Worm (Caenorhabditis elegans) whole organism, young adult: ENCODE data around the gene F19H8.2.

Source experiments
- B0019.2 ChIP-seq: fragments of 200-800 bp; sonication (Bioruptor generic); conservative IDR thresholded peaks from 2 replicates; pipeline ENCODE4 v1.3.6; 2022; ENCODE audit warnings: missing genetic modification reagents, missing genetic modification characterization, missing compliant biosample characterization
- B0035.1 ChIP-seq: sonication (generic microtip); optimal IDR thresholded peaks from 2 replicates; lab custom pipeline; 2016; ENCODE audit warnings: missing genetic modification characterization, mild to moderate bottlenecking, missing compliant biosample characterization, missing genotype, missing genetic modification reagents
- F22D6.2 ChIP-seq: sonication (generic microtip); optimal IDR thresholded peaks from 2 replicates; lab custom pipeline; 2016; ENCODE audit warnings: mild to moderate bottlenecking, missing genetic modification characterization, missing compliant biosample characterization
- F33H1.4 ChIP-seq: fragments of 200-800 bp; sonication (Bioruptor generic); IDR thresholded peaks from 2 replicates; pipeline ENCODE4 v1.3.6; 2022; ENCODE audit warnings: missing genetic modification reagents, missing genetic modification characterization, missing compliant biosample characterization
- F37B4.10 ChIP-seq: fragments of 200-800 bp; sonication (Bioruptor generic); IDR thresholded peaks from 2 replicates; pipeline ENCODE4 v1.3.6; 2022; ENCODE audit warnings: missing genetic modification characterization, missing compliant biosample characterization
- F57C9.4 ChIP-seq: sonication (generic microtip); optimal IDR thresholded peaks from 2 replicates; lab custom pipeline; 2017; ENCODE audit warnings: mild to moderate bottlenecking, missing genetic modification characterization, missing compliant biosample characterization
- K12H6.12 ChIP-seq: fragments of 200-800 bp; sonication (Bioruptor generic); optimal IDR thresholded peaks from 2 replicates; lab custom pipeline; 2018; ENCODE audit warnings: mild to moderate bottlenecking, missing genetic modification characterization, missing compliant biosample characterization
- T07F8.4 ChIP-seq: sonication (generic microtip); optimal IDR thresholded peaks from 2 replicates; lab custom pipeline; 2016; ENCODE audit warnings: mild to moderate bottlenecking, missing genetic modification characterization, moderate library complexity, missing compliant biosample characterization
- Y53F4B.3 ChIP-seq: fragments of 200-800 bp; sonication (Bioruptor generic); IDR thresholded peaks from 2 replicates; pipeline ENCODE4 v1.3.6; 2022; ENCODE audit warnings: missing genetic modification reagents, missing genetic modification characterization, missing compliant biosample characterization
- Y53G8AR.9 ChIP-seq: fragments of 200-800 bp; sonication (Bioruptor generic); conservative IDR thresholded peaks from 2 replicates; pipeline ENCODE4 v1.3.6; 2022; ENCODE audit warnings: missing genetic modification reagents, missing genetic modification characterization, missing compliant biosample characterization
- Y79H2A.3 ChIP-seq: fragments of 200-800 bp; sonication (Bioruptor generic); conservative IDR thresholded peaks from 2 replicates; pipeline ENCODE4 v1.3.6; 2022; ENCODE audit warnings: missing genetic modification reagents, missing genetic modification characterization, missing compliant biosample characterization
- Y95B8A.8 ChIP-seq: fragments of 200-800 bp; sonication (Bioruptor generic); IDR thresholded peaks from 2 replicates; pipeline ENCODE4 v1.3.6; 2022; ENCODE audit warnings: missing genetic modification reagents, missing genetic modification characterization, missing compliant biosample characterization
- akir-1 ChIP-seq: fragments of 200-800 bp; sonication (Bioruptor generic); optimal IDR thresholded peaks from 2 replicates; lab custom pipeline; 2018; ENCODE audit warnings: mild to moderate bottlenecking, missing genetic modification characterization, moderate library complexity, missing compliant biosample characterization
- aptf-2 ChIP-seq: fragments of 200-800 bp; sonication (Bioruptor generic); conservative IDR thresholded peaks from 2 replicates; pipeline ENCODE4 v1.3.6; 2022; ENCODE audit warnings: missing genetic modification reagents, missing genetic modification characterization, missing compliant biosample characterization
- attf-5 ChIP-seq: fragments of 200-800 bp; sonication (Bioruptor generic); optimal IDR thresholded peaks from 2 replicates; lab custom pipeline; 2018; ENCODE audit warnings: mild to moderate bottlenecking, missing genetic modification characterization, missing compliant biosample characterization
- attf-6 ChIP-seq: fragments of 200-800 bp; sonication (Bioruptor generic); IDR thresholded peaks from 2 replicates; pipeline ENCODE4 v1.3.6; 2022; ENCODE audit warnings: missing genetic modification reagents, missing genetic modification characterization, missing compliant biosample characterization
- bed-1 ChIP-seq: fragments of 200-800 bp; sonication (Bioruptor generic); IDR thresholded peaks from 2 replicates; pipeline ENCODE4 v1.3.6; 2022; ENCODE audit warnings: missing genetic modification reagents, missing genetic modification characterization, missing compliant biosample characterization
- bed-2 ChIP-seq: fragments of 200-800 bp; sonication (Bioruptor generic); IDR thresholded peaks from 2 replicates; pipeline ENCODE4 v1.3.6; 2022; ENCODE audit warnings: missing genetic modification reagents, missing genetic modification characterization, missing compliant biosample characterization
- ceh-27 ChIP-seq: fragments of 200-800 bp; sonication (Bioruptor generic); optimal IDR thresholded peaks from 2 replicates; lab custom pipeline; 2018; ENCODE audit warnings: mild to moderate bottlenecking, missing genetic modification characterization, moderate library complexity, missing compliant biosample characterization
- ets-4 ChIP-seq: fragments of 200-800 bp; sonication (Bioruptor generic); optimal IDR thresholded peaks from 2 replicates; lab custom pipeline; 2018; ENCODE audit warnings: mild to moderate bottlenecking, missing genetic modification characterization, missing compliant biosample characterization
- gei-17 ChIP-seq: fragments of 200-800 bp; sonication (Bioruptor generic); optimal IDR thresholded peaks from 2 replicates; lab custom pipeline; 2018; ENCODE audit warnings: mild to moderate bottlenecking, missing genetic modification characterization, missing compliant biosample characterization
- hmg-20 ChIP-seq: fragments of 200-800 bp; sonication (Bioruptor generic); IDR thresholded peaks from 2 replicates; pipeline ENCODE4 v1.3.6; 2022; ENCODE audit warnings: missing genetic modification reagents, missing genetic modification characterization, missing compliant biosample characterization
- hrde-1 ChIP-seq: sonication (generic microtip); optimal IDR thresholded peaks from 2 replicates; lab custom pipeline; 2016; ENCODE audit warnings: missing genetic modification characterization, mild to moderate bottlenecking, missing compliant biosample characterization, moderate library complexity, missing genotype, missing genetic modification reagents, borderline replicate concordance
- lin-35 ChIP-seq, 3 experiments: fragments of 150-350 bp in 2 of 3; sonication (generic microtip) in 1 of 3; optimal IDR thresholded peaks; 2 replicates each; lab custom pipeline; 2014 to 2018; ENCODE audit warnings: missing biosample characterization in 3 of 3, missing genetic modification characterization in 3 of 3, missing genetic modification reagents in 3 of 3
- madf-10 ChIP-seq: sonication (generic microtip); optimal IDR thresholded peaks from 2 replicates; lab custom pipeline; 2016; ENCODE audit warnings: mild to moderate bottlenecking, missing genetic modification characterization, missing compliant biosample characterization
- madf-3 ChIP-seq: fragments of 200-800 bp; sonication (Bioruptor generic); IDR thresholded peaks from 2 replicates; pipeline ENCODE4 v1.3.6; 2022; ENCODE audit warnings: missing genetic modification reagents, missing genetic modification characterization, missing compliant biosample characterization
- madf-8 ChIP-seq: fragments of 200-800 bp; sonication (Bioruptor generic); conservative IDR thresholded peaks from 2 replicates; pipeline ENCODE4 v1.3.6; 2022; ENCODE audit warnings: missing genetic modification reagents, missing genetic modification characterization, missing compliant biosample characterization
- nfya-1 ChIP-seq: sonication (generic microtip); optimal IDR thresholded peaks from 2 replicates; lab custom pipeline; 2017; ENCODE audit warnings: antibody characterized with exemption, missing compliant biosample characterization, missing genetic modification characterization, borderline replicate concordance; ENCODE audit not compliant: insufficient read depth
- nfyb-1 ChIP-seq: fragments of 200-800 bp; sonication (Bioruptor generic); IDR thresholded peaks from 2 replicates; pipeline ENCODE4 v1.3.6; 2022; ENCODE audit warnings: missing genetic modification reagents, missing genetic modification characterization, missing compliant biosample characterization
- nhr-179 ChIP-seq: sonication (generic microtip); optimal IDR thresholded peaks from 2 replicates; lab custom pipeline; 2016; ENCODE audit warnings: mild to moderate bottlenecking, missing genetic modification characterization, missing compliant biosample characterization
- nhr-90 ChIP-seq: sonication (generic microtip); optimal IDR thresholded peaks from 2 replicates; lab custom pipeline; 2016; ENCODE audit warnings: missing genotype, mild to moderate bottlenecking, missing genetic modification characterization, missing compliant biosample characterization
- rcor-1 ChIP-seq: fragments of 200-800 bp; sonication (Bioruptor generic); IDR thresholded peaks from 2 replicates; pipeline ENCODE4 v1.3.6; 2022; ENCODE audit warnings: missing genetic modification reagents, missing genetic modification characterization, missing compliant biosample characterization
- rpc-1 ChIP-seq, 2 experiments: fragments of 150-350 bp in 1 of 2; sonication (generic microtip) in 1 of 2; optimal IDR thresholded peaks; 2 replicates each; lab custom pipeline; 2014 to 2018; ENCODE audit warnings: missing biosample characterization in 1 of 2, missing genetic modification characterization in 1 of 2, missing genetic modification reagents in 1 of 2, missing genotype in 1 of 2
- snpc-1.1 ChIP-seq: sonication (generic microtip); optimal IDR thresholded peaks from 2 replicates; lab custom pipeline; 2017; ENCODE audit warnings: missing genetic modification characterization, mild to moderate bottlenecking, missing compliant biosample characterization, antibody characterized with exemption, moderate library complexity, missing genotype, missing genetic modification reagents; ENCODE audit not compliant: insufficient read depth
- sptf-2 ChIP-seq: fragments of 200-800 bp; sonication (Bioruptor generic); optimal IDR thresholded peaks from 2 replicates; lab custom pipeline; 2018; ENCODE audit warnings: mild to moderate bottlenecking, missing genetic modification characterization, missing compliant biosample characterization
- tbx-9 ChIP-seq: sonication (generic microtip); optimal IDR thresholded peaks from 2 replicates; lab custom pipeline; 2016; ENCODE audit warnings: borderline replicate concordance, missing genetic modification characterization, inconsistent platforms, missing compliant biosample characterization
- tlf-1 ChIP-seq: fragments of 200-800 bp; sonication (Bioruptor generic); optimal IDR thresholded peaks from 2 replicates; lab custom pipeline; 2018; ENCODE audit warnings: mild to moderate bottlenecking, missing genetic modification characterization, missing compliant biosample characterization
- unc-130 ChIP-seq: sonication (generic microtip); optimal IDR thresholded peaks from 2 replicates; lab custom pipeline; 2016; ENCODE audit warnings: missing genetic modification reagents, missing genetic modification characterization, missing compliant biosample characterization
- xnd-1 ChIP-seq: sonication (generic microtip); optimal IDR thresholded peaks from 2 replicates; lab custom pipeline; 2016; ENCODE audit warnings: missing genotype, missing genetic modification reagents, missing genetic modification characterization, missing compliant biosample characterization
- zfh-2 ChIP-seq: fragments of 200-800 bp; sonication (Bioruptor generic); conservative IDR thresholded peaks from 2 replicates; pipeline ENCODE4 v1.3.6; 2022; ENCODE audit warnings: missing genetic modification reagents, missing genetic modification characterization, missing compliant biosample characterization
- ztf-18 ChIP-seq: sonication (generic microtip); optimal IDR thresholded peaks from 2 replicates; lab custom pipeline; 2016; ENCODE audit warnings: missing genotype, mild to moderate bottlenecking, missing genetic modification characterization, missing compliant biosample characterization
- ztf-22 ChIP-seq: fragments of 200-800 bp; sonication (Bioruptor generic); optimal IDR thresholded peaks from 2 replicates; lab custom pipeline; 2018; ENCODE audit warnings: mild to moderate bottlenecking, missing genetic modification characterization, moderate library complexity, missing compliant biosample characterization
- ztf-25 ChIP-seq: fragments of 200-800 bp; sonication (Bioruptor generic); IDR thresholded peaks from 2 replicates; pipeline ENCODE4 v1.3.6; 2022; ENCODE audit warnings: missing genetic modification reagents, missing genetic modification characterization, missing compliant biosample characterization

The F19H8.2 gene

ce11 chrII:14576429-14576828, 29.2 kb downstream of the F19H8.2 start, which contains the start of gene C01G12.13:
Gene C01G12.13, plus strand, starts transcription at chrII:14576729.
- no peak for TF ChIP-seq lin-35 (GFP tag; optimal IDR thresholded peaks at IDR 0.05; lab: Kevin White, UChicago)
- no peak for TF ChIP-seq madf-8 (GFP tag; lab: Robert Waterston, UW)
- TF ChIP-seq madf-10 (tag; lab: Kevin White, UChicago), result no peak
- TF ChIP-seq F57C9.4 (tag; lab: Kevin White, UChicago), result no peak
- TF ChIP-seq T07F8.4, result no peak
- TF ChIP-seq snpc-1.1 (tag; lab: Kevin White, UChicago), result no peak
- no peak for TF ChIP-seq nhr-90 (tag; lab: Kevin White, UChicago)
- no peak for TF ChIP-seq hrde-1 (tag; lab: Kevin White, UChicago)
- TF ChIP-seq F33H1.4, result no peak
- no peak for TF ChIP-seq bed-2 (GFP tag; lab: Robert Waterston, UW)
- TF ChIP-seq hmg-20 (GFP tag; lab: Robert Waterston, UW), result no peak
- TF ChIP-seq attf-6, result no peak
- no peak for TF ChIP-seq gei-17 (GFP tag; lab: Kevin White, UChicago)
- no peak for TF ChIP-seq Y53F4B.3 (GFP tag; lab: Robert Waterston, UW)
- no peak for TF ChIP-seq Y53G8AR.9
- TF ChIP-seq B0035.1, result no peak
- TF ChIP-seq Y79H2A.3 (GFP tag; lab: Robert Waterston, UW), result no peak
- TF ChIP-seq ztf-22 (GFP tag; lab: Kevin White, UChicago), result no peak
- no peak for TF ChIP-seq rpc-1 (optimal IDR thresholded peaks at IDR 0.05; lab: Kevin White, UChicago)
- no peak for TF ChIP-seq rpc-1 (tag; optimal IDR thresholded peaks at IDR 0.05; lab: Kevin White, UChicago)
- TF ChIP-seq F22D6.2 (tag; lab: Kevin White, UChicago), result no peak

ce11 chrII:14574790-14575189, 30.9 kb downstream of the F19H8.2 start:
- TF ChIP-seq madf-3 (no peak), akir-1 (GFP tag; lab: Kevin White, UChicago) (no peak), tlf-1 (GFP tag; lab: Kevin White, UChicago) (no peak), zfh-2 (GFP tag; lab: Robert Waterston, UW) (peak; percentile 79), aptf-2 (GFP tag; lab: Robert Waterston, UW) (no peak), ztf-25 (GFP tag; lab: Robert Waterston, UW) (no peak), bed-1 (GFP tag; lab: Robert Waterston, UW) (no peak), xnd-1 (tag; lab: Kevin White, UChicago) (no peak), B0019.2 (no peak), sptf-2 (GFP tag; lab: Kevin White, UChicago) (no peak), ztf-18 (no peak), rcor-1 (no peak), tbx-9 (tag; lab: Kevin White, UChicago) (no peak), nfyb-1 (0 out of 2 replicates have a peak, but pooled peaks have one; percentile 14)

DNA sequence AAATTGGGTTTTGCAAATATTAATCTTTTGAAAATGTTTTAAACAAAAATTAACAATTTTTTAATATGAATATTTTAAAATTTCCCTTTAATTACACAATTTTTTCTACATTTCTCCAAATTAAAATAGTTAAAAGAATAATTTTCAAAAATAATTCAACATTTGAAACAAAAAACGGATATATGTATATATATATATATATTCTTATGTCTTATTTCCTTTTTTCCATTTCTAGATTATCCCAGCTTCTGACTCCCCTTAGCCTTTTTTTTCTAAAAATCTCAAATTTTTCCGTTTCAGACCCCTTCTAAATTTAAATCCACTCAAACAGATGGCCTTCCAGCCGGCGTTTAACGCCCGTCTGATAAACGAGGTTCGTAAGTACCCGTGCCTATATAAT, 32.4 kb downstream of the F19H8.2 start, which contains the start of gene madf-5:
TSS of gene madf-5 (plus strand) at position 301 of the 400 bp plus-strand sequence.
- TF ChIP-seq attf-5 (GFP tag; lab: Kevin White, UChicago), result no peak
- TF ChIP-seq bed-2 (GFP tag; lab: Robert Waterston, UW), result no peak
- TF ChIP-seq ets-4 (GFP tag; lab: Kevin White, UChicago), result no peak
- no peak for TF ChIP-seq Y95B8A.8 (GFP tag; lab: Robert Waterston, UW)
- no peak for TF ChIP-seq unc-130
- TF ChIP-seq F37B4.10, result no peak
- no peak for TF ChIP-seq rpc-1 (optimal IDR thresholded peaks at IDR 0.05; lab: Kevin White, UChicago)
- no peak for TF ChIP-seq rpc-1 (tag; optimal IDR thresholded peaks at IDR 0.05; lab: Kevin White, UChicago)
- TF ChIP-seq nfyb-1, result no peak
- TF ChIP-seq F22D6.2 (tag; lab: Kevin White, UChicago), result no peak
- no peak for TF ChIP-seq rcor-1
- TF ChIP-seq zfh-2 (GFP tag; lab: Robert Waterston, UW), result no peak
- no peak for TF ChIP-seq nhr-179 (tag; lab: Kevin White, UChicago)
- no peak for TF ChIP-seq sptf-2 (GFP tag; lab: Kevin White, UChicago)
- TF ChIP-seq K12H6.12 (tag; lab: Kevin White, UChicago), result no peak
- no peak for TF ChIP-seq ceh-27 (GFP tag; lab: Kevin White, UChicago)
- TF ChIP-seq nfya-1 (tag; lab: Kevin White, UChicago), result no peak
